Fruit fly (Drosophila melanogaster) whole organism, larva: ENCODE data around the gene wge.

ENCODE experiments used
- noc ChIP-seq: fragments of 200-800 bp; sonication (Bioruptor generic); optimal IDR thresholded peaks from 3 replicates; lab custom pipeline; 2019; ENCODE audit warnings: missing biosample characterization, mild to moderate bottlenecking, missing genetic modification characterization, moderate library complexity

The wge gene

dm6 chr3R:22720808-22721306, at the start of gene wge:
Gene wge, minus strand, starts transcription at chr3R:22721150.
- no peak for TF ChIP-seq noc (tag; lab: Kevin White, UChicago)

- no peak for TF ChIP-seq noc (tag; lab: Kevin White, UChicago)
Measured at dm6 chr3R:22770207-22770606, 49.3 kb upstream of the wge start, which contains the start of gene CG43093. Gene CG43093, minus strand, starts transcription at chr3R:22770307.

dm6 chr3R:22769567-22769966, 48.6 kb upstream of the wge start, which contains the start of gene CG43092:
Gene CG43092, minus strand, starts transcription at chr3R:22769667.
- no peak for TF ChIP-seq noc (tag; lab: Kevin White, UChicago)

- TF ChIP-seq noc (tag; lab: Kevin White, UChicago) = no peak
Measured at dm6 chr3R:22768633-22769032, 47.7 kb upstream of the wge start, which contains the start of gene CG43091. Gene CG43091, minus strand, starts transcription at chr3R:22768733.

dm6 chr3R:22767599-22767998, 46.6 kb upstream of the wge start, which contains the start of gene CG13841:
Gene CG13841, minus strand, starts transcription at chr3R:22767699.
- TF ChIP-seq noc (tag; lab: Kevin White, UChicago) = no peak

- no peak for TF ChIP-seq noc (tag; lab: Kevin White, UChicago)
Measured at dm6 chr3R:22766072-22766471, 45.1 kb upstream of the wge start, which contains the start of gene Nepl15. Gene Nepl15, minus strand, starts transcription at chr3R:22766172.

dm6 chr3R:22763587-22763986, 42.6 kb upstream of the wge start, which contains the start of gene Nepl14:
Gene Nepl14, minus strand, starts transcription at chr3R:22763711.
- no peak for TF ChIP-seq noc (tag; lab: Kevin White, UChicago)

dm6 chr3R:22760988-22761387, 40.0 kb upstream of the wge start, which contains the start of gene Nepl13:
Gene Nepl13, minus strand, starts transcription at chr3R:22761076.
- no peak for TF ChIP-seq noc (tag; lab: Kevin White, UChicago)

dm6 chr3R:22757117-22757516, 36.2 kb upstream of the wge start:
- no peak for TF ChIP-seq noc (tag; lab: Kevin White, UChicago)

- no peak for TF ChIP-seq noc (tag; lab: Kevin White, UChicago)
Measured at dm6 chr3R:22756289-22756688, 35.3 kb upstream of the wge start.

- no peak for TF ChIP-seq noc (tag; lab: Kevin White, UChicago)
Measured at dm6 chr3R:22755187-22755777, 34.3 kb upstream of the wge start.

dm6 chr3R:22753895-22754774, 33.2 kb upstream of the wge start:
- peak; percentile 49 for TF ChIP-seq noc (tag; lab: Kevin White, UChicago)

dm6 chr3R:22753600-22753894, 32.6 kb upstream of the wge start:
- no peak for TF ChIP-seq noc (tag; lab: Kevin White, UChicago)

dm6 chr3R:22752929-22753328, 32.0 kb upstream of the wge start:
- no peak for TF ChIP-seq noc (tag; lab: Kevin White, UChicago)

dm6 chr3R:22751698-22752097, 30.7 kb upstream of the wge start:
- no peak for TF ChIP-seq noc (tag; lab: Kevin White, UChicago)

- TF ChIP-seq noc (tag; lab: Kevin White, UChicago) = no peak
Measured at dm6 chr3R:22751111-22751510, 30.2 kb upstream of the wge start.
